Worm (Caenorhabditis elegans): ENCODE measurements around the gene slc-17.5.

The slc-17.5 gene

ce11 chrV:8306366-8306765 is 21.7 kb upstream of the slc-17.5 start, which contains the start of gene W02D7.8:
W02D7.8 (minus strand) TSS chrV:8306466.
- no peak for TF ChIP-seq ceh-43 (GFP tag; optimal IDR thresholded peaks at IDR 0.05)
- no peak for TF ChIP-seq unc-120 (tag; optimal IDR thresholded peaks at IDR 0.05; ENCODE audit: poor library complexity, severe bottlenecking)
- no peak for TF ChIP-seq ceh-39 (tag; optimal IDR thresholded peaks at IDR 0.05)
- no peak for TF ChIP-seq unc-39 (tag; optimal IDR thresholded peaks at IDR 0.05)
- TF ChIP-seq mab-5 (tag; optimal IDR thresholded peaks at IDR 0.05) = no peak
- no peak for TF ChIP-seq ztf-11 (tag; optimal IDR thresholded peaks at IDR 0.05)
- no peak for TF ChIP-seq ceh-83 (GFP tag; optimal IDR thresholded peaks at IDR 0.05)
- TF ChIP-seq lin-32 (GFP tag; optimal IDR thresholded peaks at IDR 0.05) = no peak
- TF ChIP-seq lsy-2 (tag; optimal IDR thresholded peaks at IDR 0.05) = no peak
- TF ChIP-seq zip-8 (tag; optimal IDR thresholded peaks at IDR 0.05) = no peak
- no peak for TF ChIP-seq nhr-76 (tag; optimal IDR thresholded peaks at IDR 0.05)
- no peak for TF ChIP-seq snpc-4 (tag; optimal IDR thresholded peaks at IDR 0.05)
- TF ChIP-seq nhr-28 (tag; optimal IDR thresholded peaks at IDR 0.05) = no peak
- no peak for TF ChIP-seq hlh-1 (tag; optimal IDR thresholded peaks at IDR 0.05)
- no peak for TF ChIP-seq mls-2 (tag; optimal IDR thresholded peaks at IDR 0.05)
- no peak for TF ChIP-seq sem-2 (GFP tag; optimal IDR thresholded peaks at IDR 0.05)
- no peak for TF ChIP-seq blmp-1 (tag; optimal IDR thresholded peaks at IDR 0.05)

- TF ChIP-seq hlh-1 (tag; optimal IDR thresholded peaks at IDR 0.05) (no peak), pha-4 (tag; optimal IDR thresholded peaks at IDR 0.05) (no peak), ceh-43 (GFP tag; optimal IDR thresholded peaks at IDR 0.05) (no peak), unc-120 (tag; optimal IDR thresholded peaks at IDR 0.05; ENCODE audit: poor library complexity, severe bottlenecking) (no peak), zip-8 (tag; optimal IDR thresholded peaks at IDR 0.05) (no peak), flh-1 (GFP tag; optimal IDR thresholded peaks at IDR 0.05) (no peak), elt-3 (tag; optimal IDR thresholded peaks at IDR 0.05) (no peak), nhr-76 (tag; optimal IDR thresholded peaks at IDR 0.05) (no peak), nhr-237 (tag; optimal IDR thresholded peaks at IDR 0.05) (no peak), blmp-1 (tag; optimal IDR thresholded peaks at IDR 0.05) (no peak), tbx-8 (GFP tag; optimal IDR thresholded peaks at IDR 0.05) (no peak), M03D4.4 (tag; optimal IDR thresholded peaks at IDR 0.05) (no peak), mab-5 (tag; optimal IDR thresholded peaks at IDR 0.05) (no peak), mep-1 (tag; optimal IDR thresholded peaks at IDR 0.05) (no peak), ces-1 (GFP tag; optimal IDR thresholded peaks at IDR 0.05) (no peak), unc-39 (tag; optimal IDR thresholded peaks at IDR 0.05) (no peak), elt-1 (tag; optimal IDR thresholded peaks at IDR 0.05; ENCODE audit: borderline replicate concordance, insufficient read depth) (no peak), lin-32 (GFP tag; optimal IDR thresholded peaks at IDR 0.05) (no peak)
Observed at ce11 chrV:8305940-8306339, 21.2 kb upstream of the slc-17.5 start.

- TF ChIP-seq elt-1 (tag; optimal IDR thresholded peaks at IDR 0.05; ENCODE audit: borderline replicate concordance, insufficient read depth) = no peak
- TF ChIP-seq blmp-1 (tag; optimal IDR thresholded peaks at IDR 0.05) = no peak
- TF ChIP-seq ceh-39 (tag; optimal IDR thresholded peaks at IDR 0.05) = no peak
- no peak for TF ChIP-seq zip-8 (tag; optimal IDR thresholded peaks at IDR 0.05)
- TF ChIP-seq bed-3 (GFP tag; optimal IDR thresholded peaks at IDR 0.05) = no peak
- TF ChIP-seq tbx-8 (GFP tag; optimal IDR thresholded peaks at IDR 0.05) = no peak
- no peak for TF ChIP-seq unc-120 (tag; optimal IDR thresholded peaks at IDR 0.05; ENCODE audit: poor library complexity, severe bottlenecking)
- TF ChIP-seq sem-2 (GFP tag; optimal IDR thresholded peaks at IDR 0.05) = no peak
- no peak for TF ChIP-seq nhr-237 (tag; optimal IDR thresholded peaks at IDR 0.05)
- TF ChIP-seq snpc-4 (tag; optimal IDR thresholded peaks at IDR 0.05) = no peak
- no peak for TF ChIP-seq elt-3 (tag; optimal IDR thresholded peaks at IDR 0.05)
- no peak for TF ChIP-seq nhr-76 (tag; optimal IDR thresholded peaks at IDR 0.05)
- TF ChIP-seq lin-13 (tag; optimal IDR thresholded peaks at IDR 0.05) = no peak
- no peak for TF ChIP-seq unc-62 (GFP tag; optimal IDR thresholded peaks at IDR 0.05)
- TF ChIP-seq unc-39 (tag; optimal IDR thresholded peaks at IDR 0.05) = no peak
- TF ChIP-seq sptf-1 (tag; optimal IDR thresholded peaks at IDR 0.05) = no peak
- no peak for TF ChIP-seq mab-5 (tag; optimal IDR thresholded peaks at IDR 0.05)
- no peak for TF ChIP-seq ztf-11 (tag; optimal IDR thresholded peaks at IDR 0.05)
- no peak for TF ChIP-seq M03D4.4 (tag; optimal IDR thresholded peaks at IDR 0.05)
- no peak for TF ChIP-seq drap-1 (GFP tag; optimal IDR thresholded peaks at IDR 0.05)
Observed at ce11 chrV:8304461-8305195, 19.9 kb upstream of the slc-17.5 start, which contains the start of gene W02D7.11. W02D7.11 (minus strand) TSS chrV:8304511.

ce11 chrV:8302522-8302921 is 17.8 kb upstream of the slc-17.5 start, which contains the start of gene sel-9:
sel-9 (minus strand) TSS chrV:8302580.
- TF ChIP-seq nhr-237 (tag; optimal IDR thresholded peaks at IDR 0.05) (peak; percentile 35), ztf-11 (tag; optimal IDR thresholded peaks at IDR 0.05) (no peak), drap-1 (GFP tag; optimal IDR thresholded peaks at IDR 0.05) (no peak), mep-1 (tag; optimal IDR thresholded peaks at IDR 0.05) (peak; percentile 39), hlh-1 (tag; optimal IDR thresholded peaks at IDR 0.05) (no peak), unc-120 (tag; optimal IDR thresholded peaks at IDR 0.05; ENCODE audit: poor library complexity, severe bottlenecking) (peak; percentile 5), lsy-2 (tag; optimal IDR thresholded peaks at IDR 0.05) (peak; percentile 15)

Data from whole organism, mixed stage, embryonic.